Comparison of ENCODE assay signal across 5 worm cellular contexts in the genomic region with DNA sequence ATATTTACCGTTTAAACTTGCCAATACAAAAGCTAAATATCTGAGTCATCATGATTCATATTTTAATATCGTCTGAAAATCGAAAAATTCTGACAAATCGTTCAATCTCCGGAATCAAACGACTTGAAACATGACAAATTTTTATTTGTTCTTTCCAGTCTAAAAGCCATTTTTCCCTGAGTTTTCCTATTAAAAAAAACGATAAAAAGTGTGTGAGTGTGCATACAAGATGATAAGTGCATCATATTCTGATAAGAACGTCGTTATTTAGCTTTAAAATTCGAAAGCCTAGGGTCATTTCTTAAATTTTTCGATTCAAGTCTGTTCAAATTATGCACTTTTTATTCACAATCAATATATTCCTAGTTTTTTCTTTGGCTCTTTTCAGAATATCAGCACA.
TF ChIP-seq lines count a peak whose summit lies in the region.

A gene (plus strand): TSS at position 244 of the 400 bp plus-strand sequence.

TF ChIP-seq in whole organism, L1 larva, 84 proteins besides CTCF, POLR2A, EP300 and RAD21:
- TF ChIP-seq mef-2 (tag; optimal IDR thresholded peaks at IDR 0.05; lab: Kevin White, UChicago) (no peak), elt-2 (tag; optimal IDR thresholded peaks at IDR 0.05; lab: Kevin White, UChicago) (peak; percentile 52)

TF ChIP-seq in whole organism, L2 larva, 48 proteins besides CTCF, POLR2A, EP300 and RAD21:
- TF ChIP-seq lin-39 (tag; optimal IDR thresholded peaks at IDR 0.05; lab: Kevin White, UChicago) (no peak), fos-1 (tag; optimal IDR thresholded peaks at IDR 0.05; lab: Kevin White, UChicago) (peak; percentile 94), ztf-1 (GFP tag; conservative IDR thresholded peaks at IDR 0.05; lab: Robert Waterston, UW) (no peak), snpc-4 (tag; optimal IDR thresholded peaks at IDR 0.05; lab: Kevin White, UChicago) (no peak), lin-11 (tag; optimal IDR thresholded peaks at IDR 0.05; lab: Kevin White, UChicago) (no peak), unc-62 (GFP tag; optimal IDR thresholded peaks at IDR 0.05; lab: Kevin White, UChicago) (no peak), crh-2 (tag; optimal IDR thresholded peaks at IDR 0.05; lab: Kevin White, UChicago) (no peak)

TF ChIP-seq in whole organism, L3 larva, 47 proteins besides CTCF, POLR2A, EP300 and RAD21:
- TF ChIP-seq pqm-1 (tag; optimal IDR thresholded peaks at IDR 0.05; lab: Kevin White, UChicago), result peak; percentile 89
- TF ChIP-seq elt-2 (tag; optimal IDR thresholded peaks at IDR 0.05; lab: Kevin White, UChicago), result peak; percentile 71
- TF ChIP-seq nhr-77 (tag; optimal IDR thresholded peaks at IDR 0.05; lab: Kevin White, UChicago), result no peak
- no peak for TF ChIP-seq mdl-1 (tag; optimal IDR thresholded peaks at IDR 0.05; lab: Kevin White, UChicago)

TF ChIP-seq in whole organism, L4 larva, 104 proteins besides CTCF, POLR2A, EP300 and RAD21 (continues in another document):
- no peak for TF ChIP-seq zip-11 (GFP tag; IDR thresholded peaks at IDR 0.05; lab: Robert Waterston, UW)
- TF ChIP-seq nhr-76 (tag; optimal IDR thresholded peaks at IDR 0.05; lab: Kevin White, UChicago), result no peak
- TF ChIP-seq attf-4 (tag; optimal IDR thresholded peaks at IDR 0.05; lab: Kevin White, UChicago), result no peak
- TF ChIP-seq nhr-28 (tag; optimal IDR thresholded peaks at IDR 0.05; lab: Kevin White, UChicago), result peak; percentile 36
- no peak for TF ChIP-seq daf-12 (tag; optimal IDR thresholded peaks at IDR 0.05; lab: Kevin White, UChicago)
- no peak for TF ChIP-seq lsy-2 (tag; optimal IDR thresholded peaks at IDR 0.05; lab: Kevin White, UChicago)
- no peak for TF ChIP-seq ceh-28 (tag; optimal IDR thresholded peaks at IDR 0.05; lab: Kevin White, UChicago)
- no peak for TF ChIP-seq snpc-4 (tag; optimal IDR thresholded peaks at IDR 0.05; lab: Kevin White, UChicago)
- TF ChIP-seq dmd-6 (GFP tag; IDR thresholded peaks at IDR 0.05; lab: Robert Waterston, UW), result 0 out of 2 replicates have a peak, but pooled peaks have one; percentile 18
- TF ChIP-seq nhr-77 (tag; optimal IDR thresholded peaks at IDR 0.05; lab: Kevin White, UChicago), result no peak
- TF ChIP-seq lin-38 (GFP tag; IDR thresholded peaks at IDR 0.05; lab: Robert Waterston, UW), result no peak
- TF ChIP-seq aha-1 (tag; lab: Kevin White, UChicago), result no peak
- no peak for TF ChIP-seq nhr-11 (tag; optimal IDR thresholded peaks at IDR 0.05; lab: Kevin White, UChicago)
- TF ChIP-seq mes-2 (tag; optimal IDR thresholded peaks at IDR 0.05; lab: Kevin White, UChicago; ENCODE audit: poor library complexity, severe bottlenecking), result no peak
- no peak for TF ChIP-seq ama-1 (optimal IDR thresholded peaks at IDR 0.05; lab: Kevin White, UChicago)
- no peak for TF ChIP-seq spr-3 (GFP tag; optimal IDR thresholded peaks at IDR 0.05; lab: Kevin White, UChicago)
- TF ChIP-seq ztf-7 (tag; optimal IDR thresholded peaks at IDR 0.05; lab: Kevin White, UChicago), result no peak
- TF ChIP-seq dve-1 (tag; optimal IDR thresholded peaks at IDR 0.05; lab: Kevin White, UChicago; ENCODE audit: insufficient read depth), result peak; percentile 23
- TF ChIP-seq set-16 (GFP tag; IDR thresholded peaks at IDR 0.05; lab: Robert Waterston, UW), result no peak
- no peak for TF ChIP-seq daf-8 (GFP tag; IDR thresholded peaks at IDR 0.05; lab: Robert Waterston, UW)
- TF ChIP-seq egl-43 (GFP tag; IDR thresholded peaks at IDR 0.05; lab: Robert Waterston, UW), result no peak
- TF ChIP-seq unc-62 (GFP tag; optimal IDR thresholded peaks at IDR 0.05 in 1 of 2; lab: Kevin White, UChicago), result peak in 1 of 2 experiments; percentile 70
- TF ChIP-seq unc-62 (tag; optimal IDR thresholded peaks at IDR 0.05; lab: Kevin White, UChicago), result no peak
- TF ChIP-seq ceh-32 (tag; optimal IDR thresholded peaks at IDR 0.05; lab: Kevin White, UChicago; ENCODE audit: poor library complexity), result no peak
- TF ChIP-seq ceh-82 (tag; optimal IDR thresholded peaks at IDR 0.05; lab: Kevin White, UChicago), result no peak
- no peak for TF ChIP-seq lir-3 (tag; optimal IDR thresholded peaks at IDR 0.05; lab: Kevin White, UChicago)
- TF ChIP-seq lim-7 (GFP tag; IDR thresholded peaks at IDR 0.05; lab: Robert Waterston, UW), result no peak
- no peak for TF ChIP-seq hlh-30 (tag; optimal IDR thresholded peaks at IDR 0.05; lab: Kevin White, UChicago; ENCODE audit: insufficient read depth)
- no peak for TF ChIP-seq ztf-11 (tag; optimal IDR thresholded peaks at IDR 0.05; lab: Kevin White, UChicago)
- TF ChIP-seq sdz-12 (GFP tag; optimal IDR thresholded peaks at IDR 0.05; lab: Kevin White, UChicago), result no peak
- TF ChIP-seq F26F4.8 (GFP tag; conservative IDR thresholded peaks at IDR 0.05; lab: Robert Waterston, UW), result no peak
- no peak for TF ChIP-seq mdl-1 (tag; optimal IDR thresholded peaks at IDR 0.05; lab: Kevin White, UChicago)
- no peak for TF ChIP-seq saeg-2 (GFP tag; IDR thresholded peaks at IDR 0.05; lab: Robert Waterston, UW)
- peak; percentile 81; the same call in 1 of the 2 replicates for TF ChIP-seq php-3 (GFP tag; IDR thresholded peaks at IDR 0.05; lab: Robert Waterston, UW)
- TF ChIP-seq pqm-1 (tag; optimal IDR thresholded peaks at IDR 0.05; lab: Kevin White, UChicago), result peak; percentile 67
- no peak for TF ChIP-seq dmd-9 (GFP tag; IDR thresholded peaks at IDR 0.05; lab: Robert Waterston, UW)
- TF ChIP-seq unc-130 (GFP tag; optimal IDR thresholded peaks at IDR 0.05; lab: Kevin White, UChicago), result no peak
- no peak for TF ChIP-seq F10B5.3 (tag; optimal IDR thresholded peaks at IDR 0.05; lab: Kevin White, UChicago)
- TF ChIP-seq spr-1 (tag; optimal IDR thresholded peaks at IDR 0.05; lab: Kevin White, UChicago), result no peak

TF ChIP-seq in whole organism, young adult, 124 proteins besides CTCF, POLR2A, EP300 and RAD21:
- peak; percentile 29 for TF ChIP-seq nhr-80 (tag; optimal IDR thresholded peaks at IDR 0.05; lab: Kevin White, UChicago)
- TF ChIP-seq T26A5.8 (tag; optimal IDR thresholded peaks at IDR 0.05; lab: Kevin White, UChicago), result no peak
- TF ChIP-seq snpc-1.3 (tag; optimal IDR thresholded peaks at IDR 0.05; lab: Kevin White, UChicago; ENCODE audit: insufficient read depth), result no peak
- no peak for TF ChIP-seq ZK185.1 (tag; optimal IDR thresholded peaks at IDR 0.05; lab: Kevin White, UChicago; ENCODE audit: poor library complexity, severe bottlenecking)
TF ChIP-seq in whole organism, young adult: peak in this region for 1.
